Fruit fly (Drosophila melanogaster) whole organism, embryonic: ENCODE results near the gene Gclc.
A peak's percentile ranks its signal among the peaks of the same experiment; 100 is the strongest.

Experiments
- Abd-B ChIP-seq: fragments of 200-800 bp; sonication (Bioruptor generic); optimal IDR thresholded peaks from 2 replicates; lab custom pipeline; 2018; ENCODE audit warnings: missing biosample characterization, mild to moderate bottlenecking, missing genetic modification characterization, moderate library complexity
- CG10267 ChIP-seq: fragments of 200-800 bp; sonication (Bioruptor generic); optimal IDR thresholded peaks from 2 replicates; lab custom pipeline; 2018; ENCODE audit warnings: missing biosample characterization, mild to moderate bottlenecking, missing genetic modification characterization, moderate library complexity
- CG11398 ChIP-seq: fragments of 200-800 bp; sonication (Bioruptor generic); optimal IDR thresholded peaks from 2 replicates; lab custom pipeline; 2016; ENCODE audit warnings: missing biosample characterization, missing genetic modification characterization
- CG12299 ChIP-seq: fragments of 200-800 bp; sonication (Bioruptor generic); optimal IDR thresholded peaks from 2 replicates; lab custom pipeline; 2018; ENCODE audit warnings: missing biosample characterization, mild to moderate bottlenecking, missing genetic modification characterization
- CG12659 ChIP-seq: fragments of 200-800 bp; sonication (Bioruptor generic); optimal IDR thresholded peaks from 3 replicates; lab custom pipeline; 2017; ENCODE audit warnings: mild to moderate bottlenecking, missing biosample characterization, missing genetic modification reagents, missing genetic modification characterization
- CG14710 ChIP-seq: fragments of 200-800 bp; sonication (Bioruptor generic); optimal IDR thresholded peaks from 3 replicates; lab custom pipeline; 2019; ENCODE audit warnings: missing biosample characterization, mild to moderate bottlenecking, missing genetic modification characterization, moderate library complexity
- CG15011 ChIP-seq: fragments of 200-800 bp; sonication (Bioruptor generic); optimal IDR thresholded peaks from 3 replicates; lab custom pipeline; 2018; ENCODE audit warnings: missing biosample characterization, mild to moderate bottlenecking, missing genetic modification characterization
- CG1602 ChIP-seq: fragments of 200-800 bp; sonication (Bioruptor generic); optimal IDR thresholded peaks from 3 replicates; lab custom pipeline; 2016; ENCODE audit warnings: missing biosample characterization, missing genetic modification characterization
- CG16813 ChIP-seq: fragments of 200-800 bp; sonication (Bioruptor generic); IDR thresholded peaks from 3 replicates; pipeline ENCODE4 v1.3.6; 2022; ENCODE audit warnings: missing biosample characterization, missing genetic modification characterization; ENCODE audit not compliant: partially characterized antibody
- CG17186 ChIP-seq: fragments of 200-800 bp; sonication (Bioruptor generic); optimal IDR thresholded peaks from 3 replicates; lab custom pipeline; 2017; ENCODE audit warnings: missing biosample characterization, missing genetic modification reagents, missing genetic modification characterization
- CG18011 ChIP-seq: fragments of 200-800 bp; sonication (Bioruptor generic); optimal IDR thresholded peaks from 2 replicates; lab custom pipeline; 2017; ENCODE audit warnings: missing biosample characterization, missing genetic modification characterization, mild to moderate bottlenecking, moderate library complexity, missing genotype
- CG18764 ChIP-seq: fragments of 200-800 bp; sonication (Bioruptor generic); optimal IDR thresholded peaks from 3 replicates; lab custom pipeline; 2016; ENCODE audit warnings: missing biosample characterization, missing genetic modification characterization
- CG2129 ChIP-seq: fragments of 200-800 bp; sonication (Bioruptor generic); IDR thresholded peaks from 2 replicates; pipeline ENCODE4 v1.3.6; 2022; ENCODE audit warnings: missing biosample characterization, missing genetic modification characterization; ENCODE audit not compliant: partially characterized antibody
- CG34376 ChIP-seq: fragments of 200-800 bp; sonication (Bioruptor generic); optimal IDR thresholded peaks from 2 replicates; lab custom pipeline; 2018; ENCODE audit warnings: missing biosample characterization, mild to moderate bottlenecking, missing genetic modification characterization
- CG5180 ChIP-seq: fragments of 200-800 bp; sonication (Bioruptor generic); optimal IDR thresholded peaks from 3 replicates; lab custom pipeline; 2017; ENCODE audit warnings: missing biosample characterization, missing genetic modification characterization, mild to moderate bottlenecking, moderate library complexity, missing genetic modification reagents
- CG9797 ChIP-seq: fragments of 200-800 bp; sonication (Bioruptor generic); optimal IDR thresholded peaks from 3 replicates; lab custom pipeline; 2018; ENCODE audit warnings: missing biosample characterization, mild to moderate bottlenecking, missing genetic modification characterization
- E2f2 ChIP-seq: fragments of 200-800 bp; sonication (Bioruptor generic); IDR thresholded peaks from 2 replicates; pipeline ENCODE4 v1.3.6; 2022; ENCODE audit warnings: missing biosample characterization, missing genetic modification characterization
- Lhr ChIP-seq: fragments of 200-800 bp; sonication (Bioruptor generic); optimal IDR thresholded peaks from 3 replicates; lab custom pipeline; 2017; ENCODE audit warnings: mild to moderate bottlenecking, missing biosample characterization, missing genetic modification reagents, missing genetic modification characterization
- MBD-R2 ChIP-seq: fragments of 200-800 bp; sonication (Bioruptor generic); IDR thresholded peaks from 2 replicates; pipeline ENCODE4 v1.3.6; 2022; ENCODE audit warnings: missing biosample characterization, missing genetic modification characterization
- Med ChIP-seq: fragments of 200-800 bp; sonication (Bioruptor generic); peaks from one replicate; lab custom pipeline; 2016; ENCODE audit warnings: missing biosample characterization, missing genetic modification characterization, mild to moderate bottlenecking, inconsistent platforms, moderate library complexity
- PHDP ChIP-seq: fragments of 200-800 bp; sonication (Bioruptor generic); optimal IDR thresholded peaks from 3 replicates; lab custom pipeline; 2018; ENCODE audit warnings: missing biosample characterization, mild to moderate bottlenecking, missing genetic modification characterization, moderate library complexity
- Sin3A ChIP-seq: fragments of >200 bp; optimal IDR thresholded peaks from 2 replicates; lab custom pipeline; 2018
- YL-1 ChIP-seq: fragments of 200-800 bp; sonication (Bioruptor generic); optimal IDR thresholded peaks from 3 replicates; lab custom pipeline; 2017; ENCODE audit warnings: missing biosample characterization, mild to moderate bottlenecking, missing genetic modification characterization
- ara ChIP-seq: fragments of 200-800 bp; sonication (Bioruptor generic); IDR thresholded peaks from 2 replicates; pipeline ENCODE4 v1.3.6; 2022; ENCODE audit warnings: missing biosample characterization, missing genetic modification characterization
- ase ChIP-seq: fragments of 200-800 bp; sonication (Bioruptor generic); IDR thresholded peaks from 3 replicates; pipeline ENCODE4 v1.3.6; 2022; ENCODE audit warnings: missing biosample characterization, missing genetic modification characterization
- ato ChIP-seq: fragments of 200-800 bp; sonication (Bioruptor generic); IDR thresholded peaks from 2 replicates; pipeline ENCODE4 v1.3.6; 2022; ENCODE audit warnings: missing biosample characterization, missing genetic modification characterization; ENCODE audit not compliant: partially characterized antibody
- bsh ChIP-seq, 2 experiments: fragments of 200-800 bp; sonication (Bioruptor generic); optimal IDR thresholded peaks; 2 replicates each; lab custom pipeline; 2017 to 2018; ENCODE audit warnings: mild to moderate bottlenecking in 2 of 2, missing biosample characterization in 2 of 2, missing genetic modification characterization in 2 of 2, moderate library complexity in 1 of 2
- btn ChIP-seq: fragments of 200-800 bp; sonication (Bioruptor generic); optimal IDR thresholded peaks from 2 replicates; lab custom pipeline; 2016; ENCODE audit warnings: missing biosample characterization, missing genetic modification characterization
- caup ChIP-seq: fragments of 200-800 bp; sonication (Bioruptor generic); optimal IDR thresholded peaks from 3 replicates; lab custom pipeline; 2017; ENCODE audit warnings: missing biosample characterization, mild to moderate bottlenecking, missing genetic modification characterization, moderate library complexity; ENCODE audit not compliant: severe bottlenecking
- chinmo ChIP-seq: fragments of 200-800 bp; sonication (Bioruptor generic); IDR thresholded peaks from 4 replicates; pipeline ENCODE4 v1.3.6; 2022; ENCODE audit warnings: missing biosample characterization, missing genetic modification characterization; ENCODE audit not compliant: partially characterized antibody
- danr ChIP-seq: fragments of 200-800 bp; sonication (Bioruptor generic); IDR thresholded peaks from 2 replicates; pipeline ENCODE4 v1.3.6; 2022; ENCODE audit warnings: missing biosample characterization, missing genetic modification characterization
- dmrt99B ChIP-seq: fragments of 200-800 bp; sonication (Bioruptor generic); optimal IDR thresholded peaks from 2 replicates; lab custom pipeline; 2018; ENCODE audit warnings: missing biosample characterization, mild to moderate bottlenecking, missing genetic modification characterization, moderate library complexity
- dpn ChIP-seq, 2 experiments: fragments of 200-800 bp; sonication (Bioruptor generic); optimal IDR thresholded peaks; 3 replicates each; lab custom pipeline; 2016; ENCODE audit warnings: missing biosample characterization in 2 of 2, missing genetic modification characterization in 2 of 2
- fru ChIP-seq: fragments of >200 bp; optimal IDR thresholded peaks from 2 replicates; lab custom pipeline; 2017
- gfzf ChIP-seq: fragments of 200-800 bp; sonication (Bioruptor generic); optimal IDR thresholded peaks from 2 replicates; lab custom pipeline; 2016; ENCODE audit warnings: missing biosample characterization, mild to moderate bottlenecking, missing genetic modification characterization, moderate library complexity
- inv ChIP-seq: fragments of 200-800 bp; sonication (Bioruptor generic); IDR thresholded peaks from 2 replicates; pipeline ENCODE4 v1.3.6; 2022; ENCODE audit warnings: missing biosample characterization, missing genetic modification characterization; ENCODE audit not compliant: partially characterized antibody
- kay ChIP-seq: fragments of 200-800 bp; sonication (Bioruptor generic); optimal IDR thresholded peaks from 2 replicates; lab custom pipeline; 2016; ENCODE audit warnings: missing biosample characterization, missing genetic modification characterization
- knrl ChIP-seq: fragments of 200-800 bp; sonication (Bioruptor generic); IDR thresholded peaks from 3 replicates; pipeline ENCODE4 v1.3.6; 2022; ENCODE audit warnings: missing biosample characterization, missing genetic modification characterization; ENCODE audit not compliant: partially characterized antibody
- mld ChIP-seq: fragments of 200-800 bp; sonication (Bioruptor generic); IDR thresholded peaks from 3 replicates; pipeline ENCODE4 v1.3.6; 2022; ENCODE audit warnings: missing biosample characterization, missing genetic modification characterization; ENCODE audit not compliant: partially characterized antibody
- nerfin-2 ChIP-seq: fragments of 200-800 bp; sonication (Bioruptor generic); IDR thresholded peaks from 2 replicates; pipeline ENCODE4 v1.3.6; 2022; ENCODE audit warnings: missing biosample characterization, missing genetic modification characterization; ENCODE audit not compliant: partially characterized antibody
- sens ChIP-seq: fragments of 200-800 bp; sonication (Bioruptor generic); peaks from one replicate; lab custom pipeline; 2016; ENCODE audit warnings: missing biosample characterization, missing genetic modification characterization
- sens-2 ChIP-seq: fragments of 200-800 bp; sonication (Bioruptor generic); IDR thresholded peaks from 2 replicates; pipeline ENCODE4 v1.3.6; 2022; ENCODE audit warnings: missing biosample characterization, missing genetic modification characterization
- sqz ChIP-seq: fragments of 200-800 bp; sonication (Bioruptor generic); optimal IDR thresholded peaks from 3 replicates; lab custom pipeline; 2018; ENCODE audit warnings: missing biosample characterization, mild to moderate bottlenecking, missing genetic modification characterization
- ssp ChIP-seq: fragments of 200-800 bp; sonication (Bioruptor generic); IDR thresholded peaks from 2 replicates; pipeline ENCODE4 v1.3.6; 2022; ENCODE audit warnings: missing biosample characterization, missing genetic modification characterization
- stwl ChIP-seq: fragments of 200-800 bp; sonication (Bioruptor generic); optimal IDR thresholded peaks from 3 replicates; lab custom pipeline; 2018; ENCODE audit warnings: missing biosample characterization, mild to moderate bottlenecking, missing genetic modification characterization, moderate library complexity
- trem ChIP-seq: fragments of 200-800 bp; optimal IDR thresholded peaks from 3 replicates; lab custom pipeline; 2019; ENCODE audit warnings: missing biosample characterization, mild to moderate bottlenecking, missing genetic modification characterization, moderate library complexity
- unc-4 ChIP-seq: fragments of 200-800 bp; sonication (Bioruptor generic); IDR thresholded peaks from 2 replicates; pipeline ENCODE4 v1.3.6; 2022; ENCODE audit warnings: missing biosample characterization, missing genetic modification characterization; ENCODE audit not compliant: partially characterized antibody
- zen2 ChIP-seq: fragments of 200-800 bp; sonication (Bioruptor generic); IDR thresholded peaks from 3 replicates; pipeline ENCODE4 v1.3.6; 2022; ENCODE audit warnings: missing biosample characterization, missing genetic modification characterization; ENCODE audit not compliant: partially characterized antibody

Gene Gclc

DNA sequence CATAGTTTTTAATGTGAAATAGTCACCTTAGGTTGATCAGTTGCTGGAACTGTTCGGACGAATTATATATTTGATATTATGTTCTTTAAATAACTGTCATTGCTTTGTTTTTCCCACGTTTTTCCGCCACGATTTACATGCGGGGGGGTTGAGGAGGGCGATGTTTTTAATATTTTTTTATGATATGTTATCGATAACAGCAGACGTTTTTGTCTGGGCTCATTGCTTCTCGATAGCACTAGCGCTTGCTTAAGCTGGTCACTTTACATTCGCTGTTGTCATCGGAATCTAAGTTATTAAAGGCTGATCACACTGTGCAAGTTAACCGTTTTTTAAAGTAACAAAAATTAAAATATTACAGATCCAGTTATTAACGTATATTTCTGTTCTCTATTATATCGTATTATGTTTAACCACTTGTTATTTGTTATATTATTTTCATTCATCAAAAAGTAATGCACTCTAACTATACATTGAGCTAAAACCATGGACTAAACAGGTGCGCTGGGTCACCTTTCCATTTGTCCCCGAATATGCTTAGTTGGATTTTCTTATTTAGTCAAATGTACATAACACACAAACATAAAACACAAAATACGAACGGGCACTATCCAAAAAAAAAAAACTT is 40.5 kb downstream of the Gclc start, which contains the start of the genes Upf2 and CG1571 (continued):
- no peak for TF ChIP-seq CG18011 (GFP tag; lab: Kevin White, UChicago)
- peak; percentile 69 for TF ChIP-seq CG16813 (GFP tag; lab: Robert Waterston, UW)
- peak; percentile 66 for TF ChIP-seq CG12659 (GFP tag; lab: Kevin White, UChicago)
- no peak for TF ChIP-seq CG1602 (GFP tag; lab: Kevin White, UChicago)
- TF ChIP-seq ssp (GFP tag; lab: Robert Waterston, UW) = peak; percentile 89
- no peak for TF ChIP-seq CG12299 (tag; lab: Kevin White, UChicago)
- TF ChIP-seq CG34376 (GFP tag; lab: Kevin White, UChicago) = peak; percentile 6
- 0 out of 4 replicates have a peak, but pooled peaks have one; percentile 19 for TF ChIP-seq chinmo (GFP tag; lab: Robert Waterston, UW)
- peak; percentile 75 for TF ChIP-seq E2f2 (GFP tag; lab: Robert Waterston, UW)
- TF ChIP-seq gfzf (GFP tag; lab: Kevin White, UChicago) = peak; percentile 85
- no peak for TF ChIP-seq bsh (GFP tag; optimal IDR thresholded peaks at IDR 0.05; lab: Kevin White, UChicago)
- no peak for TF ChIP-seq PHDP
- TF ChIP-seq zen2 = peak; percentile 55; the same call in 2 of the 3 replicates
- peak; percentile 57 for TF ChIP-seq CG14710
- TF ChIP-seq nerfin-2 (GFP tag; lab: Robert Waterston, UW) = peak; percentile 68
- no peak for TF ChIP-seq CG5180 (GFP tag; lab: Kevin White, UChicago)
- peak; percentile 52 for TF ChIP-seq trem (tag; lab: Kevin White, UChicago)
- TF ChIP-seq stwl (tag; lab: Kevin White, UChicago) = peak; percentile 90
- peak; percentile 76 for TF ChIP-seq sens (GFP tag; lab: Kevin White, UChicago)
- TF ChIP-seq CG15011 (GFP tag; lab: Kevin White, UChicago) = no peak
- peak; percentile 87 for TF ChIP-seq sqz (GFP tag; lab: Kevin White, UChicago)
- no peak for TF ChIP-seq caup (GFP tag; lab: Kevin White, UChicago)
- peak; percentile 60 for TF ChIP-seq knrl (GFP tag; lab: Robert Waterston, UW)
- peak; percentile 83 for TF ChIP-seq MBD-R2 (GFP tag; lab: Robert Waterston, UW)
- TF ChIP-seq CG9797 (GFP tag; lab: Kevin White, UChicago) = peak; percentile 86
- TF ChIP-seq Sin3A (lab: Kevin White, UChicago) = peak; percentile 27
- peak; percentile 59 for TF ChIP-seq CG10267 (tag; lab: Kevin White, UChicago)
- peak; percentile 54; the same call in 1 of the 2 replicates for TF ChIP-seq inv (GFP tag; lab: Robert Waterston, UW)
- TF ChIP-seq mld (GFP tag; lab: Robert Waterston, UW) = peak; percentile 73; the same call in 2 of the 3 replicates
- TF ChIP-seq Med (GFP tag; lab: Kevin White, UChicago) = peak; percentile 81
- no peak for TF ChIP-seq kay (GFP tag; lab: Kevin White, UChicago)
- no peak for TF ChIP-seq ase
- TF ChIP-seq Abd-B = peak; percentile 67
- TF ChIP-seq unc-4 = peak; percentile 58; the same call in 1 of the 2 replicates
- peak; percentile 71 for TF ChIP-seq ato
- TF ChIP-seq CG2129 (GFP tag; lab: Robert Waterston, UW) = 0 out of 2 replicates have a peak, but pooled peaks have one; percentile 13
- TF ChIP-seq CG11398 (GFP tag; lab: Kevin White, UChicago) = no peak
- no peak for TF ChIP-seq CG18764 (GFP tag; lab: Kevin White, UChicago)
- peak in 1 of 2 experiments; percentile 4 for TF ChIP-seq dpn (GFP tag; optimal IDR thresholded peaks at IDR 0.05; lab: Kevin White, UChicago)
- TF ChIP-seq dmrt99B (tag; lab: Kevin White, UChicago) = no peak
- TF ChIP-seq CG17186 = peak; percentile 3
- TF ChIP-seq sens-2 = no peak
- TF ChIP-seq btn (GFP tag; lab: Kevin White, UChicago) = no peak
- TF ChIP-seq Lhr (GFP tag; lab: Kevin White, UChicago) = peak; percentile 42
- TF ChIP-seq ara (GFP tag; lab: Robert Waterston, UW) = no peak
- peak; percentile 86 for TF ChIP-seq YL-1 (GFP tag; lab: Kevin White, UChicago)
- TF ChIP-seq danr (GFP tag; lab: Robert Waterston, UW) = no peak
- TF ChIP-seq fru (lab: Kevin White, UChicago) = no peak
